Worm (Caenorhabditis elegans): ENCODE data around the gene mfsd-11.

DNA sequence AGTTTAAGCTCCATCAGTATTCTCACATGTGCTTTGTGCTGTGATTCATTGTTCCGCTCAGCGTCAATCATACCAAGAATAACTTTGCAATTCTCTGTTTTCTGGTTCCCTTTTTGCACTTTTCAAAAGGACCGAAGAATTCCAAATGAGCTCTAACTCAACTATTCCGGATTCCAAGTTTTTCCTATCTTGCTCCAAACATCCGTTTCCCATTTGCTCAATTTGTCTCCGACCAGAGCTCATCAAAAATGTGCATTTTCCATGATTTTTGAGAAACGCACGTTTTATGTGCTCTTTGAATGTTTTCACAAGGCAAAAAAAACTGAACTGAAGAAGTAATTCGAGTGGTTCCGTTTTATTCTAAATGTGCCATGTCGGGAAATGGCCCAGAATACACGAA is 44.4 kb upstream of the mfsd-11 start:
- TF ChIP-seq nhr-12 (tag; optimal IDR thresholded peaks at IDR 0.05): no peak
- TF ChIP-seq ets-5 (GFP tag; IDR thresholded peaks at IDR 0.05): no peak
- no peak for TF ChIP-seq nhr-90 (tag; optimal IDR thresholded peaks at IDR 0.05; ENCODE audit: poor library complexity)
- no peak for TF ChIP-seq nhr-84 (tag; optimal IDR thresholded peaks at IDR 0.05)

Data from whole organism, L1 larva.